Fruit fly (Drosophila melanogaster): ENCODE data around the gene Tbc1d8-9.

The Tbc1d8-9 gene

DNA sequence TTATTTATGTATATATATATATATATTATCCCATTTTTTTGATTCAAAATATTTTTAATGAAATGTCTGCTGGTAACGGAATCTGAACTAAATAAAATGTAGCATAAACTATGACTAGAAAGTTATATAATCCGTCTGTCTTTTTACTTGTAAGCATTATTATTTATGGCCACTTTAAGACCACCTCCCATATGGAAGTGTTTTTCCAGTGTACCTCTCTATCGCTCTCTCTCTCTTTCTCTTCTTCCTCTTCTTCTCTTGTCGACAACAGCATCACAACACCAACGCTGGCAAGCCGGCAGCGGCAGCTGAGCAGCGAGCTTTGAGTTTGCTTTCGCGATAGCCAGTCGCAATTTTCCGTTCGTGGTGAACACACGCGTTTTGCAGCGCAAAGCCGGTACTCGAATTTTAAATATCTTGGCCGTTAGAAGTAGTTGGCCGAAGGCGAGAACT is 38.7 kb upstream of the Tbc1d8-9 start, which contains the start of gene rgn (continued):
- TF ChIP-seq CG10631 (GFP tag; optimal IDR thresholded peaks at IDR 0.05) (peak; percentile 92), topi (GFP tag; optimal IDR thresholded peaks at IDR 0.05) (peak; percentile 75), esn (GFP tag; optimal IDR thresholded peaks at IDR 0.05) (peak; percentile 87), CG31627 (GFP tag; optimal IDR thresholded peaks at IDR 0.05) (peak; percentile 78), CG11762 (GFP tag; optimal IDR thresholded peaks at IDR 0.05; ENCODE audit: insufficient read depth) (peak; percentile 86), fkh (GFP tag; optimal IDR thresholded peaks at IDR 0.05) (peak; percentile 8), cyc (GFP tag; optimal IDR thresholded peaks at IDR 0.05) (peak; percentile 78), Ets21C (GFP tag; optimal IDR thresholded peaks at IDR 0.05) (peak; percentile 54), ss (GFP tag; optimal IDR thresholded peaks at IDR 0.05) (peak; percentile 76 to 85), CG8119 (GFP tag; IDR thresholded peaks at IDR 0.05) (peak; percentile 93), dac (GFP tag; optimal IDR thresholded peaks at IDR 0.05) (peak; percentile 81), CG16779 (tag; optimal IDR thresholded peaks at IDR 0.05) (peak; percentile 81), CG4318 (GFP tag; optimal IDR thresholded peaks at IDR 0.05) (peak; percentile 91), CG32006 (GFP tag; optimal IDR thresholded peaks at IDR 0.05) (peak; percentile 97), CG1621 (tag; optimal IDR thresholded peaks at IDR 0.05) (peak; percentile 76), Sox102F (GFP tag; optimal IDR thresholded peaks at IDR 0.05) (peak; percentile 78), pdm3 (GFP tag; optimal IDR thresholded peaks at IDR 0.05) (peak; percentile 83), achi (GFP tag; optimal IDR thresholded peaks at IDR 0.05) (peak; percentile 91), CG10669 (GFP tag; optimal IDR thresholded peaks at IDR 0.05) (peak; percentile 82), CG3919 (GFP tag; optimal IDR thresholded peaks at IDR 0.05) (peak; percentile 90), CG11294 (GFP tag; IDR thresholded peaks at IDR 0.05) (peak; percentile 68), Ets96B (tag; optimal IDR thresholded peaks at IDR 0.05) (peak; percentile 88), CG3032 (tag; optimal IDR thresholded peaks at IDR 0.05) (peak; percentile 87), Sox14 (GFP tag; optimal IDR thresholded peaks at IDR 0.05) (peak; percentile 84), net (GFP tag; optimal IDR thresholded peaks at IDR 0.05) (peak; percentile 87), CG34406 (GFP tag; optimal IDR thresholded peaks at IDR 0.05) (peak; percentile 91), CG15336 (GFP tag; IDR thresholded peaks at IDR 0.05) (peak; percentile 90), CG8319 (GFP tag; optimal IDR thresholded peaks at IDR 0.05) (peak; percentile 81), CG6854 (GFP tag; optimal IDR thresholded peaks at IDR 0.05) (peak; percentile 62), CG6163 (GFP tag; IDR thresholded peaks at IDR 0.05) (peak; percentile 88), CG6276 (GFP tag; optimal IDR thresholded peaks at IDR 0.05) (peak; percentile 89), svp (GFP tag) (peak; percentile 87), salr (GFP tag; optimal IDR thresholded peaks at IDR 0.05) (peak; percentile 61 to 92), fd85E (GFP tag; optimal IDR thresholded peaks at IDR 0.05) (peak; percentile 61)

DNA sequence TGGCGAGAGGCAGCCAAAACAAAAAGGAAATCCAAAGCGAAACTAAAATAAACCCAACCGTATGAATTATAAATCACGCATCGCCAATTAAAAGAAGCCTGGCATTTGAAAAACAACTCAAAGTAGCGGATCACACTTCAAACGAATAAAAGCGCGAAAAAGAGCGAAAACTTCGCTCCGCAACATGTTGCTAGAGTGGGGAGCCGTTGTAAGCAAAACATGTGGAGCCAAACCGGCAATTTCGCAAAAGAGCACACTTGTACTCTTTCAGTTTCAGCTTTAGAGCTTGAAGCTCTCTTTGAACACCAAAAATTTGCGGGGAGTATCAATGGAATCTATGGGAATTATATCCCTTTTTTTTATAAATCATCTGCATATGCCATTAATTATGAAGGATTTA is 38.2 kb upstream of the Tbc1d8-9 start:
- TF ChIP-seq CG15336 (GFP tag; IDR thresholded peaks at IDR 0.05) (no peak), CG6792 (GFP tag; optimal IDR thresholded peaks at IDR 0.05) (no peak), dac (GFP tag; optimal IDR thresholded peaks at IDR 0.05) (no peak), pdm3 (GFP tag; optimal IDR thresholded peaks at IDR 0.05) (no peak), Hr4 (GFP tag; optimal IDR thresholded peaks at IDR 0.05) (no peak), CG1621 (tag; optimal IDR thresholded peaks at IDR 0.05) (no peak), CG8119 (GFP tag; IDR thresholded peaks at IDR 0.05) (no peak), CG8319 (GFP tag; optimal IDR thresholded peaks at IDR 0.05) (no peak), CG3919 (GFP tag; optimal IDR thresholded peaks at IDR 0.05) (no peak), Sox102F (GFP tag; optimal IDR thresholded peaks at IDR 0.05) (no peak), Met (GFP tag; optimal IDR thresholded peaks at IDR 0.05) (no peak), eg (GFP tag; IDR thresholded peaks at IDR 0.05) (no peak), CG3032 (tag; optimal IDR thresholded peaks at IDR 0.05) (no peak), acj6 (GFP tag; optimal IDR thresholded peaks at IDR 0.05) (no peak), CG10669 (GFP tag; optimal IDR thresholded peaks at IDR 0.05) (no peak), esn (GFP tag; optimal IDR thresholded peaks at IDR 0.05) (no peak), Hr38 (GFP tag; optimal IDR thresholded peaks at IDR 0.05) (no peak), CG7368 (GFP tag; optimal IDR thresholded peaks at IDR 0.05) (no peak), Eip75B (GFP tag; optimal IDR thresholded peaks at IDR 0.05) (no peak)

Measured in whole organism, prepupa.